Worm (Caenorhabditis elegans) whole organism, L2 larva: ENCODE measurements around the gene T23F2.4.

Source experiments
- F13H6.1 ChIP-seq: sonication (generic microtip); optimal IDR thresholded peaks from 2 replicates; lab custom pipeline; 2016; ENCODE audit warnings: missing genetic modification characterization, missing compliant biosample characterization
- lin-11 ChIP-seq: fragments of 150-350 bp; sonication (generic microtip); optimal IDR thresholded peaks from 2 replicates; lab custom pipeline; 2014; ENCODE audit warnings: missing biosample characterization, missing genetic modification characterization, inconsistent platforms, mixed read lengths
- lin-13 ChIP-seq: fragments of 150-350 bp; optimal IDR thresholded peaks from 2 replicates; lab custom pipeline; 2014; ENCODE audit warnings: missing biosample characterization, missing genetic modification reagents, missing genetic modification characterization
- unc-62 ChIP-seq: fragments of 150-350 bp; optimal IDR thresholded peaks from 2 replicates; lab custom pipeline; 2014; ENCODE audit warnings: missing biosample characterization, missing genetic modification reagents, missing genetic modification characterization
- ztf-11 ChIP-seq: sonication (generic microtip); optimal IDR thresholded peaks from 2 replicates; lab custom pipeline; 2017; ENCODE audit warnings: missing biosample characterization, missing genetic modification characterization

DNA sequence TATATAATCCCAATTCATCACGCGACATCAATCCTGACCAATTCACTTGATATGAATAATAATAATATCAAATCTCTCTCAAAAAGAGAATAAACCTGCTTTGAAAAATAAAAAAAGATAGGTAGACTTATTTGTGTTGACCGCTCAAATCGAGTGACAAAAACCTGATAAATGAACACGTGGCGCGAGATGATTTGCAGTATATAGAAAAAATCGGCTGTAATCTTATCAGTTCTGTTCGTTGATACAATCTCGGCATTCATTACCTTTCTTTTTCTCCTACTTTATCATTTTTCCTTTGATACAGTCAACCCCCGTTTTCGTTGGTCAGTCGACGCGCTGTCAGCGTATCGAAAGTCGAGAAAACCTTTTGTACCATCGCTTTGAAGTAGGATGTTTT, 47.6 kb downstream of the T23F2.4 start:
- TF ChIP-seq F13H6.1 (tag; lab: Kevin White, UChicago) (peak; percentile 51), unc-62 (GFP tag; lab: Kevin White, UChicago) (no peak), ztf-11 (tag; lab: Kevin White, UChicago) (no peak), lin-13 (GFP tag; lab: Kevin White, UChicago) (no peak), lin-11 (tag; lab: Kevin White, UChicago) (no peak)
